Fruit fly (Drosophila melanogaster) whole organism, embryonic: ENCODE measurements around the gene CG17930.

Experiments
- Abd-B ChIP-seq: fragments of 200-800 bp; sonication (Bioruptor generic); optimal IDR thresholded peaks from 2 replicates; lab custom pipeline; 2018; ENCODE audit warnings: missing biosample characterization, mild to moderate bottlenecking, missing genetic modification characterization, moderate library complexity
- Bteb2 ChIP-seq: fragments of 200-800 bp; sonication (Bioruptor generic); optimal IDR thresholded peaks from 2 replicates; lab custom pipeline; 2016; ENCODE audit warnings: missing biosample characterization, missing genetic modification characterization
- CG11695 ChIP-seq: fragments of 200-800 bp; sonication (Bioruptor generic); IDR thresholded peaks from 3 replicates; pipeline ENCODE4 v1.3.6; 2022; ENCODE audit warnings: missing biosample characterization, missing genetic modification characterization
- CG1832 ChIP-seq: fragments of 200-800 bp; sonication (Bioruptor generic); optimal IDR thresholded peaks from 2 replicates; lab custom pipeline; 2017; ENCODE audit warnings: missing biosample characterization, mild to moderate bottlenecking, missing genetic modification characterization, inconsistent platforms
- CG6254 ChIP-seq: fragments of 200-800 bp; sonication (Bioruptor generic); optimal IDR thresholded peaks from 3 replicates; lab custom pipeline; 2017; ENCODE audit warnings: mild to moderate bottlenecking, missing biosample characterization, missing genetic modification reagents, missing genetic modification characterization
- D19A ChIP-seq: fragments of 200-800 bp; optimal IDR thresholded peaks from 3 replicates; lab custom pipeline; 2019; ENCODE audit warnings: missing biosample characterization, mild to moderate bottlenecking, missing genetic modification characterization, moderate library complexity
- Xbp1 ChIP-seq: fragments of 200-800 bp; sonication (Bioruptor generic); optimal IDR thresholded peaks from 3 replicates; lab custom pipeline; 2016; ENCODE audit warnings: missing biosample characterization, mild to moderate bottlenecking, missing genetic modification characterization
- bowl ChIP-seq: fragments of 200-800 bp; sonication (Bioruptor generic); IDR thresholded peaks from 2 replicates; pipeline ENCODE4 v1.3.6; 2022; ENCODE audit warnings: missing biosample characterization, missing genetic modification characterization
- exex ChIP-seq: fragments of 200-800 bp; sonication (Bioruptor generic); optimal IDR thresholded peaks from 4 replicates; lab custom pipeline; 2018; ENCODE audit warnings: missing biosample characterization, mild to moderate bottlenecking, missing genetic modification characterization, moderate library complexity
- run ChIP-seq: fragments of 200-800 bp; sonication (Bioruptor generic); optimal IDR thresholded peaks from 3 replicates; lab custom pipeline; 2018; ENCODE audit warnings: missing biosample characterization, mild to moderate bottlenecking, missing genetic modification characterization
- tgo ChIP-seq: fragments of 200-800 bp; sonication (Bioruptor generic); IDR thresholded peaks from 3 replicates; pipeline ENCODE4 v1.3.6; 2022; ENCODE audit warnings: missing biosample characterization, missing genetic modification characterization

DNA sequence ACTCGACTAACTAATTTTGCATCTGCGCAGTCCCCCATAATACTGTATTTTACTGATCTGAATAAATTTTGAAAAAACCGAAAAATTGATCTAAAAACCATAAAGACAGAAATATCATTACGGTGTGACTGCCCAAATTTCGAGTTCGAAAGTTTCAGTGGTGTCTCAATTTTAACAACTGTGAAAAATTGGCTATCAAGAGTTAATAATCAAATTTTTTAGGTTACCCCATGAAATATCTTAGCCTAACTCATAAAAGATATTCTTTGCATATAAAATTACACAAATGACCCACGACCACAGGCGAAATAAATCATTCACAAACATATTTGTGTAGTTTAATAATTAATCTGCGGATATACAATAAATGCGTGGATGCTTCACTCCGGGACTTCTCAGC is 32.4 kb downstream of the CG17930 start, which contains the start of gene CG42446:
- TF ChIP-seq CG1832 (GFP tag; lab: Kevin White, UChicago) (no peak), CG6254 (GFP tag; lab: Kevin White, UChicago) (no peak), Xbp1 (GFP tag; lab: Kevin White, UChicago) (no peak), D19A (tag; lab: Kevin White, UChicago) (no peak), CG11695 (GFP tag; lab: Robert Waterston, UW) (no peak), run (tag; lab: Kevin White, UChicago) (no peak), Bteb2 (no peak), Abd-B (GFP tag; lab: Kevin White, UChicago) (no peak), bowl (GFP tag; lab: Robert Waterston, UW) (no peak), exex (tag; lab: Kevin White, UChicago) (no peak), tgo (no peak)
